Fruit fly (Drosophila melanogaster) whole organism, adult: ENCODE measurements around the gene CG14610.

Experiments used
- CG11617 ChIP-seq: fragments of 200-800 bp; sonication (Bioruptor generic); optimal IDR thresholded peaks from 2 replicates; lab custom pipeline; 2017; ENCODE audit warnings: mild to moderate bottlenecking, missing biosample characterization, missing genetic modification reagents, missing genetic modification characterization
- CG12768 ChIP-seq: fragments of 200-800 bp; sonication (Bioruptor generic); optimal IDR thresholded peaks from 2 replicates; lab custom pipeline; 2017; ENCODE audit warnings: missing biosample characterization, missing genetic modification characterization, mild to moderate bottlenecking, moderate library complexity, missing genetic modification reagents
- CG14711 ChIP-seq: fragments of 200-800 bp; sonication (Bioruptor generic); optimal IDR thresholded peaks from 2 replicates; lab custom pipeline; 2018; ENCODE audit warnings: missing biosample characterization, mild to moderate bottlenecking, missing genetic modification characterization, moderate library complexity
- CG1620 ChIP-seq: fragments of 200-800 bp; sonication (Bioruptor generic); optimal IDR thresholded peaks from 2 replicates; lab custom pipeline; 2016; ENCODE audit warnings: missing biosample characterization, missing genetic modification characterization
- CG33017 ChIP-seq: fragments of 200-800 bp; sonication (Bioruptor generic); optimal IDR thresholded peaks from 2 replicates; lab custom pipeline; 2018; ENCODE audit warnings: missing biosample characterization, mild to moderate bottlenecking, missing genetic modification characterization, moderate library complexity
- Crg-1 ChIP-seq: fragments of 200-800 bp; sonication (Bioruptor generic); optimal IDR thresholded peaks from 2 replicates; lab custom pipeline; 2016; ENCODE audit warnings: missing biosample characterization, missing genetic modification characterization
- bab1 ChIP-seq: fragments of 200-800 bp; sonication (Bioruptor generic); optimal IDR thresholded peaks from 3 replicates; lab custom pipeline; 2019; ENCODE audit warnings: missing biosample characterization, mild to moderate bottlenecking, missing genetic modification characterization, moderate library complexity
- cic ChIP-seq: fragments of 200-800 bp; sonication (Bioruptor generic); optimal IDR thresholded peaks from 2 replicates; lab custom pipeline; 2017; ENCODE audit warnings: missing biosample characterization, mild to moderate bottlenecking, missing genetic modification characterization, moderate library complexity
- cnc ChIP-seq, 2 experiments: fragments of >200 bp; optimal IDR thresholded peaks; 2 replicates each; lab custom pipeline; 2017
- kay ChIP-seq: fragments of 200-800 bp; sonication (Bioruptor generic); peaks from one replicate; lab custom pipeline; 2016; ENCODE audit warnings: missing biosample characterization, missing genetic modification characterization, borderline replicate concordance
- tj ChIP-seq: fragments of 200-800 bp; sonication (Bioruptor generic); optimal IDR thresholded peaks from 3 replicates; lab custom pipeline; 2017; ENCODE audit warnings: missing biosample characterization, mild to moderate bottlenecking, missing genetic modification characterization, moderate library complexity
- toe ChIP-seq: fragments of 200-800 bp; sonication (Bioruptor generic); optimal IDR thresholded peaks from 2 replicates; lab custom pipeline; 2016; ENCODE audit warnings: missing biosample characterization, missing genetic modification characterization

DNA sequence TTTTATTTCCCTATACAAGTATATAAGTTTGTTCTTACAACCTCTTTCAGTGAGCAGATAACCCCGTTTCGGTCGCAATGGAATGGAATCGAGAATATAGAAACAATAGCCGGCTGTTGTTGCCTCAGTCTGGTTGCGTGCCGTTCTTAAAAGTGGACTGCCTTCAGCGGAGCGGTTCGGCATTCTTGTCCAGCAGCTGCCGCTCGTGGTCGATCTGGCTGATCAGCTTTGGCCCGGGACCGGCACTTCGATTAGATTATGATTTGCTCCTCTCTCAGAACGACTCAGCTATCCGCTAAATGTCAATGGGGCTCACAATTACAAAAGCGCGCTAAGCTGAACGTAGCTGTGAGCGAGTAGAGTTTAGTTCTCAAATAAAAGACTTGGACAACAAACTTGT, 13.0 kb upstream of the CG14610 start:
- TF ChIP-seq CG11617 (no peak), CG14711 (tag; lab: Kevin White, UChicago) (no peak), cic (GFP tag; lab: Kevin White, UChicago) (no peak), bab1 (GFP tag; lab: Kevin White, UChicago) (no peak), kay (GFP tag; lab: Kevin White, UChicago) (no peak), CG33017 (tag; lab: Kevin White, UChicago) (no peak), toe (no peak), tj (GFP tag; lab: Kevin White, UChicago) (no peak), CG1620 (GFP tag; lab: Kevin White, UChicago) (no peak), cnc (optimal IDR thresholded peaks at IDR 0.05; lab: Kevin White, UChicago) (no peak), CG12768 (GFP tag; lab: Kevin White, UChicago) (no peak), Crg-1 (no peak)
